Fruit fly (Drosophila melanogaster) whole organism, embryonic: ENCODE data around the gene CG7370.

ENCODE experiments used
- Adf1 ChIP-seq: fragments of 200-800 bp; sonication (Bioruptor generic); IDR thresholded peaks from 2 replicates; pipeline ENCODE4 v1.3.6; 2022; ENCODE audit warnings: missing biosample characterization, missing genetic modification characterization
- Antp ChIP-seq: fragments of 200-800 bp; sonication (Bioruptor generic); optimal IDR thresholded peaks from 3 replicates; lab custom pipeline; 2016; ENCODE audit warnings: missing biosample characterization, missing genetic modification characterization
- CG10274 ChIP-seq: fragments of 200-800 bp; sonication (Bioruptor generic); optimal IDR thresholded peaks from 3 replicates; lab custom pipeline; 2017; ENCODE audit warnings: missing biosample characterization, mild to moderate bottlenecking, missing genetic modification characterization
- CG11695 ChIP-seq: fragments of 200-800 bp; sonication (Bioruptor generic); IDR thresholded peaks from 3 replicates; pipeline ENCODE4 v1.3.6; 2022; ENCODE audit warnings: missing biosample characterization, missing genetic modification characterization
- CG12155 ChIP-seq: fragments of 200-800 bp; sonication (Bioruptor generic); optimal IDR thresholded peaks from 3 replicates; lab custom pipeline; 2016; ENCODE audit warnings: missing biosample characterization, missing genetic modification characterization
- CG14965 ChIP-seq: fragments of 200-800 bp; sonication (Bioruptor generic); optimal IDR thresholded peaks from 2 replicates; lab custom pipeline; 2016; ENCODE audit warnings: missing biosample characterization, missing genetic modification characterization, borderline replicate concordance
- CG3065 ChIP-seq: fragments of 200-800 bp; sonication (Bioruptor generic); optimal IDR thresholded peaks from 2 replicates; lab custom pipeline; 2016; ENCODE audit warnings: missing biosample characterization, missing genetic modification characterization
- CG6791 ChIP-seq: fragments of 200-800 bp; sonication (Bioruptor generic); IDR thresholded peaks from 3 replicates; pipeline ENCODE4 v1.3.6; 2022; ENCODE audit warnings: missing biosample characterization, missing genetic modification characterization; ENCODE audit not compliant: partially characterized antibody
- CG7271 ChIP-seq: fragments of 200-800 bp; sonication (Bioruptor generic); optimal IDR thresholded peaks from 2 replicates; lab custom pipeline; 2018; ENCODE audit warnings: missing biosample characterization, mild to moderate bottlenecking, missing genetic modification characterization, moderate library complexity
- CG7928 ChIP-seq: fragments of 200-800 bp; sonication (Bioruptor generic); optimal IDR thresholded peaks from 2 replicates; lab custom pipeline; 2017; ENCODE audit warnings: missing biosample characterization, mild to moderate bottlenecking, missing genetic modification characterization
- CG8290 ChIP-seq, 3 experiments: fragments of 200-800 bp; sonication (Bioruptor generic); optimal IDR thresholded peaks; 2 replicates each; lab custom pipeline; 2016 to 2019; ENCODE audit warnings: missing biosample characterization in 3 of 3, missing genetic modification characterization in 3 of 3, mild to moderate bottlenecking in 2 of 3, moderate library complexity in 1 of 3
- CG9215 ChIP-seq: fragments of 200-800 bp; sonication (Bioruptor generic); IDR thresholded peaks from 2 replicates; pipeline ENCODE4 v1.3.6; 2022; ENCODE audit warnings: missing biosample characterization, missing genetic modification characterization
- CG9727 ChIP-seq: fragments of 200-800 bp; sonication (Bioruptor generic); optimal IDR thresholded peaks from 3 replicates; lab custom pipeline; 2017; ENCODE audit warnings: missing biosample characterization, mild to moderate bottlenecking, missing genetic modification characterization
- CoRest ChIP-seq: fragments of 200-800 bp; sonication (Bioruptor generic); optimal IDR thresholded peaks from 3 replicates; lab custom pipeline; 2018; ENCODE audit warnings: missing biosample characterization, mild to moderate bottlenecking, missing genetic modification characterization, moderate library complexity
- D ChIP-seq, 2 experiments: fragments of 200-800 bp in 1 of 2; fragments of >200 bp in 1 of 2; sonication (Bioruptor generic) in 1 of 2; optimal IDR thresholded peaks; 2 replicates in 1 of 2; 3 replicates in 1 of 2; lab custom pipeline; 2017; ENCODE audit warnings: mild to moderate bottlenecking in 1 of 2, missing biosample characterization in 1 of 2, missing genetic modification characterization in 1 of 2, missing genetic modification reagents in 1 of 2
- HHEX ChIP-seq: fragments of 200-800 bp; sonication (Bioruptor generic); optimal IDR thresholded peaks from 3 replicates; lab custom pipeline; 2017; ENCODE audit warnings: missing biosample characterization, mild to moderate bottlenecking, missing genetic modification characterization, missing genetic modification reagents
- Hey ChIP-seq: fragments of 200-800 bp; sonication (Bioruptor generic); optimal IDR thresholded peaks from 3 replicates; lab custom pipeline; 2018; ENCODE audit warnings: missing biosample characterization, mild to moderate bottlenecking, missing genetic modification characterization
- Mad ChIP-seq: fragments of 200-800 bp; sonication (Bioruptor generic); optimal IDR thresholded peaks from 2 replicates; lab custom pipeline; 2016; ENCODE audit warnings: missing biosample characterization, missing genetic modification characterization
- Max ChIP-seq: fragments of 200-800 bp; sonication (Bioruptor generic); optimal IDR thresholded peaks from 2 replicates; lab custom pipeline; 2016; ENCODE audit warnings: missing biosample characterization, mild to moderate bottlenecking, missing genetic modification characterization
- NFAT ChIP-seq: fragments of 200-800 bp; sonication (Bioruptor generic); IDR thresholded peaks from 2 replicates; pipeline ENCODE4 v1.3.6; 2022; ENCODE audit warnings: missing biosample characterization, missing genetic modification characterization
- Sry-β ChIP-seq: fragments of 200-800 bp; sonication (Bioruptor generic); optimal IDR thresholded peaks from 2 replicates; lab custom pipeline; 2018; ENCODE audit warnings: missing biosample characterization, mild to moderate bottlenecking, missing genetic modification characterization, moderate library complexity
- ash1 ChIP-seq: fragments of 200-800 bp; sonication (Bioruptor generic); optimal IDR thresholded peaks from 2 replicates; lab custom pipeline; 2018; ENCODE audit warnings: missing biosample characterization, mild to moderate bottlenecking, missing genetic modification characterization
- cg ChIP-seq: fragments of 200-800 bp; sonication (Bioruptor generic); optimal IDR thresholded peaks from 3 replicates; lab custom pipeline; 2019; ENCODE audit warnings: missing biosample characterization, mild to moderate bottlenecking, missing genetic modification characterization, moderate library complexity
- crc ChIP-seq: fragments of 200-800 bp; sonication (Bioruptor generic); optimal IDR thresholded peaks from 2 replicates; lab custom pipeline; 2016; ENCODE audit warnings: missing biosample characterization, missing genetic modification characterization
- cwo ChIP-seq: fragments of 200-800 bp; sonication (Bioruptor generic); optimal IDR thresholded peaks from 3 replicates; lab custom pipeline; 2017; ENCODE audit warnings: missing biosample characterization, missing genetic modification characterization, mild to moderate bottlenecking, moderate library complexity, missing genetic modification reagents
- dimm ChIP-seq: fragments of 200-800 bp; sonication (Bioruptor generic); IDR thresholded peaks from 2 replicates; pipeline ENCODE4 v1.3.6; 2022; ENCODE audit warnings: missing biosample characterization, missing genetic modification characterization
- dm ChIP-seq: fragments of 200-800 bp; sonication (Bioruptor generic); optimal IDR thresholded peaks from 3 replicates; lab custom pipeline; 2016; ENCODE audit warnings: missing biosample characterization, missing genetic modification characterization
- eve ChIP-seq, 2 experiments: fragments of >200 bp; optimal IDR thresholded peaks; 2 replicates each; lab custom pipeline; 2017; ENCODE audit warnings: missing biosample characterization in 2 of 2, missing genetic modification characterization in 2 of 2
- gcm2 ChIP-seq: fragments of 200-800 bp; sonication (Bioruptor generic); optimal IDR thresholded peaks from 2 replicates; lab custom pipeline; 2016; ENCODE audit warnings: missing biosample characterization, missing genetic modification characterization
- grn ChIP-seq: fragments of 200-800 bp; sonication (Bioruptor generic); optimal IDR thresholded peaks from 3 replicates; lab custom pipeline; 2017; ENCODE audit warnings: missing biosample characterization, missing genetic modification characterization
- gro ChIP-seq: fragments of 200-800 bp; sonication (Bioruptor generic); optimal IDR thresholded peaks from 2 replicates; lab custom pipeline; 2016; ENCODE audit warnings: missing biosample characterization, missing genetic modification characterization
- gt ChIP-seq: fragments of 200-800 bp; sonication (Bioruptor generic); IDR thresholded peaks from 2 replicates; pipeline ENCODE4 v1.3.6; 2022; ENCODE audit warnings: missing biosample characterization, missing genetic modification characterization
- insv ChIP-seq, 2 experiments: fragments of 200-800 bp; sonication (Bioruptor generic); optimal IDR thresholded peaks; 3 replicates each; lab custom pipeline; 2016 to 2018; ENCODE audit warnings: missing biosample characterization in 2 of 2, missing genetic modification characterization in 2 of 2
- inv ChIP-seq: fragments of 200-800 bp; sonication (Bioruptor generic); IDR thresholded peaks from 2 replicates; pipeline ENCODE4 v1.3.6; 2022; ENCODE audit warnings: missing biosample characterization, missing genetic modification characterization; ENCODE audit not compliant: partially characterized antibody
- lab ChIP-seq: fragments of 200-800 bp; sonication (Bioruptor generic); optimal IDR thresholded peaks from 3 replicates; lab custom pipeline; 2017; ENCODE audit warnings: missing biosample characterization, missing genetic modification characterization, mild to moderate bottlenecking, moderate library complexity, missing genetic modification reagents
- lov ChIP-seq, 2 experiments: fragments of 200-800 bp in 1 of 2; fragments of >200 bp in 1 of 2; sonication (Bioruptor generic) in 1 of 2; IDR thresholded peaks in 1 of 2; optimal IDR thresholded peaks in 1 of 2; 2 replicates in 1 of 2; 3 replicates in 1 of 2; pipeline versions ENCODE4 v1.3.6 to Lab custom; 2017 to 2022; ENCODE audit warnings: missing biosample characterization in 1 of 2, missing genetic modification characterization in 1 of 2
- luna ChIP-seq: fragments of 200-800 bp; sonication (Bioruptor generic); optimal IDR thresholded peaks from 2 replicates; lab custom pipeline; 2016; ENCODE audit warnings: missing biosample characterization, missing genetic modification characterization
- nmo ChIP-seq: fragments of 200-800 bp; sonication (Bioruptor generic); optimal IDR thresholded peaks from 2 replicates; lab custom pipeline; 2018; ENCODE audit warnings: missing biosample characterization, mild to moderate bottlenecking, missing genetic modification characterization, moderate library complexity
- oc ChIP-seq: fragments of 200-800 bp; sonication (Bioruptor generic); optimal IDR thresholded peaks from 2 replicates; lab custom pipeline; 2018; ENCODE audit warnings: missing biosample characterization, mild to moderate bottlenecking, missing genetic modification characterization, moderate library complexity
- pfk ChIP-seq: fragments of 200-800 bp; sonication (Bioruptor generic); optimal IDR thresholded peaks from 2 replicates; lab custom pipeline; 2018; ENCODE audit warnings: missing biosample characterization, mild to moderate bottlenecking, missing genetic modification characterization, moderate library complexity
- pho ChIP-seq: fragments of 200-800 bp; sonication (Bioruptor generic); optimal IDR thresholded peaks from 2 replicates; lab custom pipeline; 2016; ENCODE audit warnings: missing biosample characterization, missing genetic modification characterization
- rib ChIP-seq: fragments of 200-800 bp; sonication (Bioruptor generic); IDR thresholded peaks from 2 replicates; pipeline ENCODE4 v1.3.6; 2022; ENCODE audit warnings: missing biosample characterization, missing genetic modification characterization
- salm ChIP-seq: fragments of 200-800 bp; sonication (Bioruptor generic); optimal IDR thresholded peaks from 2 replicates; lab custom pipeline; 2018; ENCODE audit warnings: missing biosample characterization, mild to moderate bottlenecking, missing genetic modification characterization
- sim ChIP-seq: fragments of 200-800 bp; sonication (Bioruptor generic); IDR thresholded peaks from 2 replicates; pipeline ENCODE4 v1.3.6; 2022; ENCODE audit warnings: missing biosample characterization, missing genetic modification characterization
- sqz ChIP-seq: fragments of 200-800 bp; sonication (Bioruptor generic); optimal IDR thresholded peaks from 3 replicates; lab custom pipeline; 2018; ENCODE audit warnings: missing biosample characterization, mild to moderate bottlenecking, missing genetic modification characterization
- stc ChIP-seq: fragments of 200-800 bp; sonication (Bioruptor generic); IDR thresholded peaks from 2 replicates; pipeline ENCODE4 v1.3.6; 2022; ENCODE audit warnings: missing biosample characterization, missing genetic modification characterization
- vnd ChIP-seq: fragments of 200-800 bp; sonication (Bioruptor generic); IDR thresholded peaks from 3 replicates; pipeline ENCODE4 v1.3.6; 2022; ENCODE audit warnings: missing biosample characterization, missing genetic modification characterization; ENCODE audit not compliant: partially characterized antibody
- wdn ChIP-seq: fragments of 200-800 bp; sonication (Bioruptor generic); IDR thresholded peaks from 2 replicates; pipeline ENCODE4 v1.3.6; 2022; ENCODE audit warnings: missing biosample characterization, missing genetic modification characterization

CG7370 gene

dm6 chr3L:21738175-21739016, 31.2 kb upstream of the CG7370 start, which contains the start of gene CG14567 (continued):
- TF ChIP-seq CG11695 (GFP tag; lab: Robert Waterston, UW) (no peak), nmo (GFP tag; lab: Kevin White, UChicago) (peak; percentile 35), crc (GFP tag; lab: Kevin White, UChicago) (no peak), lov (optimal IDR thresholded peaks at IDR 0.05; lab: Kevin White, UChicago) (no peak), lov (GFP tag; IDR thresholded peaks at IDR 0.05; lab: Robert Waterston, UW) (no peak), CG3065 (GFP tag; lab: Kevin White, UChicago) (no peak), insv (GFP tag; optimal IDR thresholded peaks at IDR 0.05; lab: Kevin White, UChicago) (no peak), vnd (GFP tag; lab: Robert Waterston, UW) (no peak), salm (tag; lab: Kevin White, UChicago) (no peak), Sry-β (GFP tag; lab: Kevin White, UChicago) (no peak), grn (GFP tag; lab: Kevin White, UChicago) (no peak), dm (GFP tag; lab: Kevin White, UChicago) (no peak), eve (GFP tag; optimal IDR thresholded peaks at IDR 0.05; lab: Kevin White, UChicago) (no peak), CG14965 (GFP tag; lab: Kevin White, UChicago) (no peak), stc (peak; percentile 38; the same call in 1 of the 2 replicates), oc (tag; lab: Kevin White, UChicago) (peak; percentile 65), CG8290 (GFP tag; optimal IDR thresholded peaks at IDR 0.05; lab: Kevin White, UChicago) (no peak), CG8290 (tag; optimal IDR thresholded peaks at IDR 0.05; lab: Kevin White, UChicago) (no peak), pho (no peak), CG9727 (GFP tag; lab: Kevin White, UChicago) (no peak), CG9215 (GFP tag; lab: Robert Waterston, UW) (no peak), gt (GFP tag; lab: Robert Waterston, UW) (no peak), Antp (GFP tag; lab: Kevin White, UChicago) (no peak), CG7928 (GFP tag; lab: Kevin White, UChicago) (no peak), gro (GFP tag; lab: Kevin White, UChicago) (no peak), wdn (GFP tag; lab: Robert Waterston, UW) (no peak), cwo (no peak), NFAT (GFP tag; lab: Robert Waterston, UW) (no peak), CoRest (tag; lab: Kevin White, UChicago) (peak; percentile 2), cg (GFP tag; lab: Kevin White, UChicago) (no peak), CG10274 (no peak), luna (GFP tag; lab: Kevin White, UChicago) (no peak), lab (GFP tag; lab: Kevin White, UChicago) (no peak), CG7271 (tag; lab: Kevin White, UChicago) (no peak), inv (GFP tag; lab: Robert Waterston, UW) (no peak), CG12155 (no peak), pfk (GFP tag; lab: Kevin White, UChicago) (no peak), gcm2 (GFP tag; lab: Kevin White, UChicago) (no peak), Mad (no peak), rib (GFP tag; lab: Robert Waterston, UW) (no peak), Max (GFP tag; lab: Kevin White, UChicago) (no peak), ash1 (GFP tag; lab: Kevin White, UChicago) (no peak), HHEX (GFP tag; lab: Kevin White, UChicago) (no peak), Hey (tag; lab: Kevin White, UChicago) (no peak), D (optimal IDR thresholded peaks at IDR 0.05; lab: Kevin White, UChicago) (no peak), D (GFP tag; optimal IDR thresholded peaks at IDR 0.05; lab: Kevin White, UChicago) (no peak), dimm (no peak), sim (GFP tag; lab: Robert Waterston, UW) (no peak), CG6791 (GFP tag; lab: Robert Waterston, UW) (no peak), sqz (GFP tag; lab: Kevin White, UChicago) (no peak), Adf1 (GFP tag; lab: Robert Waterston, UW) (no peak)
